Worm (Caenorhabditis elegans): ENCODE data around the gene dtmk-1.
A peak's percentile ranks its signal among the peaks of the same experiment; 100 is the strongest.
"Not testable (repeated sequence)": the region's sequence is repeated elsewhere in the genome, so short reads cannot be mapped to it uniquely, and the experiment has no call there.

Gene dtmk-1

ce11 chrII:10006266-10006665, 39.4 kb upstream of the dtmk-1 start, which contains the start of gene ZK892.4:
ZK892.4 (plus strand) TSS chrII:10006566.
- TF ChIP-seq F10B5.3 (tag; optimal IDR thresholded peaks at IDR 0.05); lin-15B (tag; optimal IDR thresholded peaks at IDR 0.05); nhr-42 (GFP tag; IDR thresholded peaks at IDR 0.05): not testable (repeated sequence)

- TF ChIP-seq ces-1 (GFP tag; optimal IDR thresholded peaks at IDR 0.05) (no peak), php-3 (GFP tag; IDR thresholded peaks at IDR 0.05) (no peak), unc-62 (GFP tag; optimal IDR thresholded peaks at IDR 0.05 in 1 of 2) (peak in 1 of 2 experiments; percentile 7), unc-62 (tag; optimal IDR thresholded peaks at IDR 0.05) (no peak)
These were observed 34.6 kb upstream of the dtmk-1 start, which contains the start of gene ZK892.3 for ce11 chrII:10001546-10001945. ZK892.3 (plus strand) TSS chrII:10001846.

- TF ChIP-seq F44E2.7 (GFP tag; IDR thresholded peaks at IDR 0.05) (no peak), vab-7 (GFP tag; IDR thresholded peaks at IDR 0.05) (no peak), F10B5.3 (tag; optimal IDR thresholded peaks at IDR 0.05) (no peak), hlh-11 (tag; optimal IDR thresholded peaks at IDR 0.05) (peak; percentile 86), lim-7 (GFP tag; IDR thresholded peaks at IDR 0.05) (no peak), Y105C5A.15 (GFP tag; IDR thresholded peaks at IDR 0.05) (no peak), mdt-29 (GFP tag; IDR thresholded peaks at IDR 0.05) (no peak), ctbp-1 (GFP tag; IDR thresholded peaks at IDR 0.05) (no peak), rbr-2 (tag; optimal IDR thresholded peaks at IDR 0.05) (no peak), nhr-10 (tag; optimal IDR thresholded peaks at IDR 0.05) (peak; percentile 57), ceh-62 (tag; optimal IDR thresholded peaks at IDR 0.05) (no peak), ama-1 (optimal IDR thresholded peaks at IDR 0.05) (no peak), unc-130 (GFP tag; optimal IDR thresholded peaks at IDR 0.05) (no peak), lsy-2 (tag; optimal IDR thresholded peaks at IDR 0.05) (no peak), daf-8 (GFP tag; IDR thresholded peaks at IDR 0.05) (no peak), hmg-1.1 (GFP tag; IDR thresholded peaks at IDR 0.05) (no peak), mxl-2 (GFP tag; conservative IDR thresholded peaks at IDR 0.05) (no peak), snpc-1.2 (GFP tag; IDR thresholded peaks at IDR 0.05) (no peak), unc-39 (tag; optimal IDR thresholded peaks at IDR 0.05) (no peak), F37D6.2 (tag; optimal IDR thresholded peaks at IDR 0.05) (no peak), F26F4.8 (GFP tag; conservative IDR thresholded peaks at IDR 0.05) (no peak), lin-29 (GFP tag; IDR thresholded peaks at IDR 0.05) (no peak), hif-1 (tag; optimal IDR thresholded peaks at IDR 0.05) (no peak), zfp-3 (GFP tag; conservative IDR thresholded peaks at IDR 0.05) (no peak), daf-19 (GFP tag; conservative IDR thresholded peaks at IDR 0.05) (no peak), duxl-1 (tag; optimal IDR thresholded peaks at IDR 0.05; ENCODE audit: poor library complexity) (no peak), ceh-20 (GFP tag; IDR thresholded peaks at IDR 0.05) (peak; percentile 92), zip-2 (tag; optimal IDR thresholded peaks at IDR 0.05) (no peak), cey-2 (tag; optimal IDR thresholded peaks at IDR 0.05; ENCODE audit: borderline replicate concordance, insufficient read depth) (no peak), nhr-42 (GFP tag; IDR thresholded peaks at IDR 0.05) (no peak), mep-1 (tag; optimal IDR thresholded peaks at IDR 0.05) (peak; percentile 44), nhr-6 (tag; optimal IDR thresholded peaks at IDR 0.05) (peak; percentile 24), T20F7.1 (GFP tag; optimal IDR thresholded peaks at IDR 0.05) (peak; percentile 43), saeg-2 (GFP tag; IDR thresholded peaks at IDR 0.05) (no peak), aha-1 (tag) (no peak), ces-1 (GFP tag; optimal IDR thresholded peaks at IDR 0.05) (no peak), unc-62 (GFP tag; optimal IDR thresholded peaks at IDR 0.05 in 1 of 2) (peak in 1 of 2 experiments; percentile 20), unc-62 (tag; optimal IDR thresholded peaks at IDR 0.05) (no peak), nhr-77 (tag; optimal IDR thresholded peaks at IDR 0.05) (peak; percentile 93), lin-38 (GFP tag; IDR thresholded peaks at IDR 0.05) (no peak), pqm-1 (tag; optimal IDR thresholded peaks at IDR 0.05) (peak; percentile 91), ZK546.5 (tag; optimal IDR thresholded peaks at IDR 0.05) (no peak), sdz-12 (GFP tag; optimal IDR thresholded peaks at IDR 0.05) (no peak), tra-1 (GFP tag; IDR thresholded peaks at IDR 0.05) (peak; percentile 72; the same call in 1 of the 2 replicates), arid-1 (GFP tag; conservative IDR thresholded peaks at IDR 0.05) (no peak)
These were observed 34.2 kb upstream of the dtmk-1 start, which contains the start of gene nlt-1 for ce11 chrII:10001065-10001464. nlt-1 (minus strand) TSS chrII:10001142.

All from whole organism, L4 larva.